Worm (Caenorhabditis elegans) whole organism, L1 larva: ENCODE measurements around the gene ZK856.18.
A peak's percentile ranks its signal among the peaks of the same experiment; 100 is the strongest.

ENCODE experiments used
- C16A3.4 ChIP-seq: fragments of 150-350 bp; optimal IDR thresholded peaks from 2 replicates; lab custom pipeline; 2014; ENCODE audit warnings: missing biosample characterization, missing genetic modification characterization
- F16B12.6 ChIP-seq: fragments of 150-350 bp; optimal IDR thresholded peaks from 2 replicates; lab custom pipeline; 2014; ENCODE audit warnings: missing biosample characterization, missing genetic modification characterization
- alr-1 ChIP-seq: fragments of 200-800 bp; sonication (Bioruptor generic); optimal IDR thresholded peaks from 2 replicates; lab custom pipeline; 2018; ENCODE audit warnings: borderline replicate concordance, mild to moderate bottlenecking, missing genetic modification characterization, missing compliant biosample characterization
- aly-2 ChIP-seq: fragments of 150-350 bp; optimal IDR thresholded peaks from 2 replicates; lab custom pipeline; 2014; ENCODE audit warnings: missing biosample characterization, missing genetic modification characterization
- ama-1 ChIP-seq: fragments of 150-350 bp; optimal IDR thresholded peaks from 2 replicates; lab custom pipeline; 2014
- blmp-1 ChIP-seq: fragments of 150-350 bp; optimal IDR thresholded peaks from 2 replicates; lab custom pipeline; 2014; ENCODE audit warnings: missing biosample characterization, missing genetic modification characterization
- ceh-8 ChIP-seq: fragments of 200-800 bp; sonication (Bioruptor generic); optimal IDR thresholded peaks from 2 replicates; lab custom pipeline; 2018; ENCODE audit warnings: mild to moderate bottlenecking, missing genetic modification characterization, moderate library complexity, missing compliant biosample characterization
- ceh-88 ChIP-seq: fragments of 200-800 bp; sonication (Bioruptor generic); IDR thresholded peaks from 2 replicates; pipeline ENCODE4 v1.3.6; 2022; ENCODE audit warnings: missing genetic modification characterization, missing compliant biosample characterization
- dpl-1 ChIP-seq, 3 experiments: fragments of 150-350 bp in 2 of 3; sonication (generic microtip) in 1 of 3; optimal IDR thresholded peaks; 2 replicates each; lab custom pipeline; 2014 to 2017; ENCODE audit warnings: missing biosample characterization in 3 of 3, missing genetic modification characterization in 3 of 3, missing genetic modification reagents in 3 of 3
- dsc-1 ChIP-seq: sonication (generic microtip); optimal IDR thresholded peaks from 2 replicates; lab custom pipeline; 2016; ENCODE audit warnings: mild to moderate bottlenecking, missing genetic modification characterization, missing compliant biosample characterization
- egl-27 ChIP-seq, 2 experiments: fragments of 150-350 bp in 1 of 2; sonication (generic microtip); optimal IDR thresholded peaks; 3 replicates each; lab custom pipeline; 2017 to 2018; ENCODE audit warnings: missing biosample characterization in 2 of 2, missing genetic modification characterization in 2 of 2, missing genetic modification reagents in 2 of 2
- elt-2 ChIP-seq: sonication (generic microtip); optimal IDR thresholded peaks from 2 replicates; lab custom pipeline; 2016; ENCODE audit warnings: missing genetic modification characterization, mild to moderate bottlenecking, inconsistent platforms, missing compliant biosample characterization, missing genetic modification reagents
- elt-3 ChIP-seq, 6 experiments: fragments of 150-350 bp in 1 of 6; sonication (generic microtip); optimal IDR thresholded peaks; 2 replicates each; lab custom pipeline; 2017 to 2018; ENCODE audit warnings: missing biosample characterization in 6 of 6, missing genetic modification characterization in 6 of 6, inconsistent platforms in 1 of 6
- fkh-10 ChIP-seq: sonication (generic microtip); optimal IDR thresholded peaks from 2 replicates; lab custom pipeline; 2017; ENCODE audit warnings: missing biosample characterization, missing genetic modification reagents, missing genetic modification characterization
- fkh-8 ChIP-seq: sonication (generic microtip); optimal IDR thresholded peaks from 2 replicates; lab custom pipeline; 2016; ENCODE audit warnings: mild to moderate bottlenecking, missing genetic modification characterization, missing compliant biosample characterization
- fos-1 ChIP-seq: fragments of 150-350 bp; optimal IDR thresholded peaks from 2 replicates; lab custom pipeline; 2014; ENCODE audit warnings: missing biosample characterization, missing genetic modification characterization
- grh-1 ChIP-seq: fragments of 200-800 bp; sonication (Bioruptor generic); IDR thresholded peaks from 2 replicates; pipeline ENCODE4 v1.3.6; 2022; ENCODE audit warnings: missing genetic modification reagents, missing genetic modification characterization, missing compliant biosample characterization
- hlh-4 ChIP-seq: sonication (generic microtip); optimal IDR thresholded peaks from 2 replicates; lab custom pipeline; 2016; ENCODE audit warnings: mild to moderate bottlenecking, missing genetic modification characterization, missing compliant biosample characterization
- irx-1 ChIP-seq: sonication (generic microtip); optimal IDR thresholded peaks from 2 replicates; lab custom pipeline; 2016; ENCODE audit warnings: missing genetic modification characterization, missing compliant biosample characterization
- jun-1 ChIP-seq: fragments of 150-350 bp; optimal IDR thresholded peaks from 2 replicates; lab custom pipeline; 2014; ENCODE audit warnings: missing biosample characterization, missing genetic modification reagents, missing genetic modification characterization
- lin-13 ChIP-seq: fragments of 150-350 bp; optimal IDR thresholded peaks from 2 replicates; lab custom pipeline; 2014; ENCODE audit warnings: missing biosample characterization, missing genetic modification reagents, missing genetic modification characterization
- lin-14 ChIP-seq: fragments of 200-800 bp; sonication (Bioruptor generic); optimal IDR thresholded peaks from 2 replicates; lab custom pipeline; 2018; ENCODE audit warnings: mild to moderate bottlenecking, missing genetic modification characterization, moderate library complexity, missing compliant biosample characterization
- lin-15B ChIP-seq: fragments of 150-350 bp; sonication (generic microtip); optimal IDR thresholded peaks from 3 replicates; lab custom pipeline; 2014; ENCODE audit warnings: missing biosample characterization, missing genetic modification characterization
- lin-35 ChIP-seq, 2 experiments: fragments of 150-350 bp; optimal IDR thresholded peaks; 2 replicates each; lab custom pipeline; 2014; ENCODE audit warnings: missing biosample characterization in 2 of 2, missing genetic modification characterization in 2 of 2, missing genetic modification reagents in 2 of 2
- lin-39 ChIP-seq: fragments of 150-350 bp; optimal IDR thresholded peaks from 2 replicates; lab custom pipeline; 2014; ENCODE audit warnings: missing biosample characterization, missing genetic modification reagents, missing genetic modification characterization
- lir-3 ChIP-seq: sonication (generic microtip); optimal IDR thresholded peaks from 2 replicates; lab custom pipeline; 2016; ENCODE audit warnings: mild to moderate bottlenecking, missing genetic modification characterization, moderate library complexity, missing compliant biosample characterization; ENCODE audit not compliant: poor library complexity
- lsy-2 ChIP-seq, 2 experiments: fragments of 150-350 bp; optimal IDR thresholded peaks; 2 replicates each; lab custom pipeline; 2014; ENCODE audit warnings: missing biosample characterization in 2 of 2, missing genetic modification characterization in 2 of 2
- mdl-1 ChIP-seq, 2 experiments: fragments of 150-350 bp; optimal IDR thresholded peaks; 2 replicates each; lab custom pipeline; 2014 to 2017; ENCODE audit warnings: missing biosample characterization in 2 of 2, missing genetic modification characterization in 2 of 2, inconsistent platforms in 1 of 2
- mep-1 ChIP-seq: fragments of 150-350 bp; optimal IDR thresholded peaks from 2 replicates; lab custom pipeline; 2014; ENCODE audit warnings: missing biosample characterization, missing genetic modification characterization
- nhr-12 ChIP-seq: sonication (generic microtip); optimal IDR thresholded peaks from 2 replicates; lab custom pipeline; 2017; ENCODE audit warnings: missing biosample characterization, missing genetic modification characterization
- nhr-20 ChIP-seq: sonication (generic microtip); optimal IDR thresholded peaks from 2 replicates; lab custom pipeline; 2016; ENCODE audit warnings: mild to moderate bottlenecking, missing genetic modification characterization, missing compliant biosample characterization
- nhr-47 ChIP-seq: sonication (generic microtip); optimal IDR thresholded peaks from 2 replicates; lab custom pipeline; 2016; ENCODE audit warnings: mild to moderate bottlenecking, missing genetic modification characterization, moderate library complexity, missing compliant biosample characterization
- nhr-71 ChIP-seq: sonication (generic microtip); optimal IDR thresholded peaks from 2 replicates; lab custom pipeline; 2016; ENCODE audit warnings: mild to moderate bottlenecking, missing genetic modification characterization, moderate library complexity, missing compliant biosample characterization
- nhr-77 ChIP-seq: fragments of 150-350 bp; optimal IDR thresholded peaks from 2 replicates; lab custom pipeline; 2014; ENCODE audit warnings: missing biosample characterization, missing genetic modification characterization
- nhr-85 ChIP-seq: sonication (generic microtip); peaks from one replicate; lab custom pipeline; 2016; ENCODE audit warnings: missing genetic modification characterization, inconsistent platforms, missing compliant biosample characterization
- pax-3 ChIP-seq: fragments of 200-800 bp; sonication (Bioruptor generic); optimal IDR thresholded peaks from 2 replicates; lab custom pipeline; 2018; ENCODE audit warnings: mild to moderate bottlenecking, missing genetic modification characterization, moderate library complexity, missing compliant biosample characterization
- pqm-1 ChIP-seq: sonication (generic microtip); optimal IDR thresholded peaks from 3 replicates; lab custom pipeline; 2017; ENCODE audit warnings: missing biosample characterization, missing genetic modification characterization
- snu-23 ChIP-seq: sonication (generic microtip); optimal IDR thresholded peaks from 2 replicates; lab custom pipeline; 2016; ENCODE audit warnings: missing genetic modification characterization, missing compliant biosample characterization
- swsn-7 ChIP-seq: sonication (generic microtip); optimal IDR thresholded peaks from 2 replicates; lab custom pipeline; 2016; ENCODE audit warnings: missing genetic modification characterization, missing compliant biosample characterization
- tbx-2 ChIP-seq: sonication (generic microtip); optimal IDR thresholded peaks from 2 replicates; lab custom pipeline; 2016; ENCODE audit warnings: missing genetic modification characterization, missing compliant biosample characterization
- unc-130 ChIP-seq: fragments of 150-350 bp; optimal IDR thresholded peaks from 2 replicates; lab custom pipeline; 2017; ENCODE audit warnings: missing biosample characterization, missing genetic modification characterization, inconsistent platforms
- unc-30 ChIP-seq: sonication (generic microtip); optimal IDR thresholded peaks from 2 replicates; lab custom pipeline; 2017; ENCODE audit warnings: missing biosample characterization, missing genetic modification characterization
- unc-86 ChIP-seq: sonication (generic microtip); optimal IDR thresholded peaks from 2 replicates; lab custom pipeline; 2016; ENCODE audit warnings: missing genetic modification characterization, missing compliant biosample characterization
- unc-98 ChIP-seq: fragments of 200-800 bp; sonication (Bioruptor generic); IDR thresholded peaks from 2 replicates; pipeline ENCODE4 v1.3.6; 2022; ENCODE audit warnings: missing genetic modification characterization, missing compliant biosample characterization
- vab-15 ChIP-seq: sonication (generic microtip); optimal IDR thresholded peaks from 2 replicates; lab custom pipeline; 2017; ENCODE audit warnings: missing genotype, mild to moderate bottlenecking, missing genetic modification characterization, missing compliant biosample characterization
- zag-1 ChIP-seq: fragments of 150-350 bp; optimal IDR thresholded peaks from 2 replicates; lab custom pipeline; 2014; ENCODE audit warnings: missing biosample characterization, missing genetic modification characterization
- zip-4 ChIP-seq: fragments of 200-800 bp; sonication (Bioruptor generic); optimal IDR thresholded peaks from 2 replicates; lab custom pipeline; 2018; ENCODE audit warnings: mild to moderate bottlenecking, missing genetic modification characterization, moderate library complexity, missing compliant biosample characterization
- ztf-11 ChIP-seq, 2 experiments: sonication (generic microtip); optimal IDR thresholded peaks; 2 replicates each; lab custom pipeline; 2016 to 2017; ENCODE audit warnings: missing genetic modification characterization in 2 of 2, missing biosample characterization in 1 of 2, missing compliant biosample characterization in 1 of 2
- ztf-4 ChIP-seq: fragments of 150-350 bp; optimal IDR thresholded peaks from 2 replicates; lab custom pipeline; 2014; ENCODE audit warnings: missing biosample characterization, missing genetic modification characterization

ZK856.18 gene

ce11 chrV:10204863-10205338 is 19.1 kb upstream of the ZK856.18 start, which contains the start of the genes ZK856.19 and ZK856.11 (continued):
- TF ChIP-seq dpl-1 (GFP tag; optimal IDR thresholded peaks at IDR 0.05; lab: Kevin White, UChicago) (peak; percentile 58 to 73 (median 72)), fos-1 (tag; lab: Kevin White, UChicago) (peak; percentile 27), fkh-10 (GFP tag; lab: Kevin White, UChicago) (no peak), mdl-1 (tag; optimal IDR thresholded peaks at IDR 0.05; lab: Kevin White, UChicago) (no peak), ceh-88 (GFP tag; lab: Robert Waterston, UW) (no peak), nhr-85 (tag; lab: Kevin White, UChicago) (peak; percentile 86), tbx-2 (peak; percentile 78), ceh-8 (GFP tag; lab: Kevin White, UChicago) (no peak), C16A3.4 (tag; lab: Kevin White, UChicago) (peak; percentile 68), grh-1 (GFP tag; lab: Robert Waterston, UW) (peak; percentile 55; the same call in 1 of the 2 replicates), jun-1 (tag; lab: Kevin White, UChicago) (no peak), F16B12.6 (tag; lab: Kevin White, UChicago) (peak; percentile 36), irx-1 (tag; lab: Kevin White, UChicago) (peak; percentile 40), aly-2 (tag; lab: Kevin White, UChicago) (peak; percentile 39), nhr-47 (tag; lab: Kevin White, UChicago) (peak; percentile 83), elt-2 (tag; lab: Kevin White, UChicago) (peak; percentile 31), ztf-11 (tag; optimal IDR thresholded peaks at IDR 0.05; lab: Kevin White, UChicago) (no peak), blmp-1 (tag; lab: Kevin White, UChicago) (peak; percentile 76), fkh-8 (tag; lab: Kevin White, UChicago) (no peak), unc-86 (tag; lab: Kevin White, UChicago) (peak; percentile 54), lir-3 (peak; percentile 50), lin-15B (tag; lab: Kevin White, UChicago) (peak; percentile 78)

DNA sequence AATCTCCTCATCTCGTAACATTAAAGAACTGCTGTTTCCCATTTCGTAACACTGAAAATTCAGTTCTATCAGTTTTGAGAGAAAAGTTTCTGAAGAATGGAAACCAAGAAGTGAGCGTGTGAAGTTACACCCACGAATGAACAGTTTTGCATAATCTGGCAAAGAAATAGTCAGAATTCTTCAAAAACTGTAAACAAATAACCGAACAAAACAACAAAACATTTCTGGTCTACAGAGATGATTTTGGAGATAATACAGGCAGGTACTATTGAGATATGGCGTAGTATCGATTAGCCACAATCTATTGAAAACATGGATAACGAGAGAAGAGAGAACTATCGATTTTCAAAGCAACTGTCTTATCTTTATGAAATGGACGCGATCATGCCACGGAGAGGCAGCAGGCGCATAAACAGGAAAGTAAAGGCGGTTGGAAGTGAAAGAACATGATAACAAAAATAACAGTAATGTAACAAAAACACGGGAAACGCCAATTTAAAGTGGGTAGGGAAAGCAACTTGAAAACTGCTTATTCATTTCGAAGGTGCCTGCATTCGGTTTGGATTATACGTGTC is 17.7 kb upstream of the ZK856.18 start, which contains the start of gene chpf-1:
Gene chpf-1, minus strand, starts transcription at position 51 of the 575 bp plus-strand sequence.
- TF ChIP-seq swsn-7 (tag; lab: Kevin White, UChicago) (no peak), zip-4 (GFP tag; lab: Kevin White, UChicago) (no peak), lsy-2 (tag; optimal IDR thresholded peaks at IDR 0.05; lab: Kevin White, UChicago) (no peak), unc-130 (peak; percentile 26), ztf-4 (tag; lab: Kevin White, UChicago) (no peak), nhr-12 (tag; lab: Kevin White, UChicago) (no peak), fos-1 (tag; lab: Kevin White, UChicago) (no peak), pqm-1 (no peak), lin-14 (GFP tag; lab: Kevin White, UChicago) (peak; percentile 38), snu-23 (peak; percentile 29), lin-35 (GFP tag; optimal IDR thresholded peaks at IDR 0.05; lab: Kevin White, UChicago) (peak in 1 of 2 experiments; percentile 58), nhr-77 (tag; lab: Kevin White, UChicago) (no peak), egl-27 (tag; optimal IDR thresholded peaks at IDR 0.05; lab: Kevin White, UChicago) (no peak), zag-1 (tag; lab: Kevin White, UChicago) (no peak), mdl-1 (tag; optimal IDR thresholded peaks at IDR 0.05; lab: Kevin White, UChicago) (peak in 1 of 2 experiments; percentile 0), alr-1 (tag; lab: Kevin White, UChicago) (no peak), nhr-71 (tag; lab: Kevin White, UChicago) (peak; percentile 31), dsc-1 (tag; lab: Kevin White, UChicago) (no peak), unc-86 (tag; lab: Kevin White, UChicago) (no peak), lin-13 (GFP tag; lab: Kevin White, UChicago) (no peak), elt-3 (tag; optimal IDR thresholded peaks at IDR 0.05; lab: Kevin White, UChicago) (peak in 1 of 6 experiments; percentile 80), vab-15 (tag; lab: Kevin White, UChicago) (no peak), pax-3 (no peak), lin-39 (tag; lab: Kevin White, UChicago) (no peak), hlh-4 (tag; lab: Kevin White, UChicago) (no peak), unc-30 (tag; lab: Kevin White, UChicago) (no peak), C16A3.4 (tag; lab: Kevin White, UChicago) (no peak), mep-1 (tag; lab: Kevin White, UChicago) (peak; percentile 20), unc-98 (GFP tag; lab: Robert Waterston, UW) (no peak), lin-15B (tag; lab: Kevin White, UChicago) (no peak), fkh-8 (tag; lab: Kevin White, UChicago) (no peak), nhr-20 (tag; lab: Kevin White, UChicago) (peak; percentile 11), aly-2 (tag; lab: Kevin White, UChicago) (no peak), jun-1 (tag; lab: Kevin White, UChicago) (no peak), ama-1 (lab: Kevin White, UChicago) (no peak)
